Fruit fly (Drosophila melanogaster): ENCODE data around the gene CG13850.

DNA sequence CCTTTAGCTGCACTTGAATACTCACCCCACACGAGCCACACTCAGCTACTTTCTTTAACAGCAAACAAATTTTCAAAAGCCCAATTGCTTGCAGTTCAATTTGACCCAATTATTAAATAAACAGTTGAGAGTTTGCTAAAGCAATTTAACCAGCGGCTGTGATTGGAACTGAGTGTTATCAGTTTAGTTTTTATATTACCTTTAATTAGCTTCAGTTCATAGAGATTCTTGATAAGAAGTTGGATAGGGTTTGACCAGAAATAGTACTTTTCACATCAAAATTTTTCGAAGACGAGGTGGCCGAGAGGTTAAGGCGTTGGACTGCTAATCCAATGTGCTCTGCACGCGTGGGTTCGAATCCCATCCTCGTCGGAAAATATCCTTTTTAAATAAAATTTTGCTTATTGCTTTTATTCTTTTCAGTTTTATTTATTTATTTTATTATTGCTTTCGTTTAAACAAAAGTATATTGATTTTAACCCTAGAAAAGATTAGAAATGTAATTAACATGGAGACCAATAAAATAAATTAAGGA, 14.4 kb downstream of the CG13850 start:
- TF ChIP-seq Mnt (GFP tag; optimal IDR thresholded peaks at IDR 0.05) (no peak), CG1620 (GFP tag; optimal IDR thresholded peaks at IDR 0.05) (no peak), kay (GFP tag; ENCODE audit: borderline replicate concordance) (no peak), cic (GFP tag; optimal IDR thresholded peaks at IDR 0.05) (no peak), Crg-1 (GFP tag; optimal IDR thresholded peaks at IDR 0.05) (no peak), cnc (optimal IDR thresholded peaks at IDR 0.05) (no peak), CG14711 (tag; optimal IDR thresholded peaks at IDR 0.05) (no peak), CG11617 (GFP tag; optimal IDR thresholded peaks at IDR 0.05) (no peak), tj (GFP tag; optimal IDR thresholded peaks at IDR 0.05) (no peak), Hr96 (GFP tag; optimal IDR thresholded peaks at IDR 0.05) (no peak), ovo (GFP tag; optimal IDR thresholded peaks at IDR 0.05) (no peak), bab1 (GFP tag; optimal IDR thresholded peaks at IDR 0.05) (no peak), CG33017 (tag; optimal IDR thresholded peaks at IDR 0.05) (no peak), Clk (GFP tag; optimal IDR thresholded peaks at IDR 0.05) (no peak)

Measured in whole organism, adult.